Worm (Caenorhabditis elegans): ENCODE measurements around the gene dylt-2.

ce11 chrX:8926341-8926740 is 13.6 kb downstream of the dylt-2 start:
- TF ChIP-seq elt-3 (tag; optimal IDR thresholded peaks at IDR 0.05) (no peak), ceh-82 (tag; optimal IDR thresholded peaks at IDR 0.05) (no peak), aly-2 (tag; optimal IDR thresholded peaks at IDR 0.05) (no peak)

All from whole organism, L3 larva.